Fruit fly (Drosophila melanogaster) whole organism, embryonic: ENCODE measurements around the gene CG6959.

Experiments
- Aef1 ChIP-seq: fragments of 200-800 bp; sonication (Bioruptor generic); IDR thresholded peaks from 3 replicates; pipeline ENCODE4 v1.3.6; 2022; ENCODE audit warnings: missing biosample characterization, missing genetic modification characterization
- Bteb2 ChIP-seq: fragments of 200-800 bp; sonication (Bioruptor generic); optimal IDR thresholded peaks from 2 replicates; lab custom pipeline; 2016; ENCODE audit warnings: missing biosample characterization, missing genetic modification characterization
- CG11723 ChIP-seq: fragments of 200-800 bp; sonication (Bioruptor generic); optimal IDR thresholded peaks from 2 replicates; lab custom pipeline; 2017; ENCODE audit warnings: missing biosample characterization, mild to moderate bottlenecking, missing genetic modification characterization
- CG12071 ChIP-seq: fragments of 200-800 bp; sonication (Bioruptor generic); optimal IDR thresholded peaks from 3 replicates; lab custom pipeline; 2018; ENCODE audit warnings: missing biosample characterization, mild to moderate bottlenecking, missing genetic modification characterization
- CG12219 ChIP-seq: fragments of 200-800 bp; sonication (Bioruptor generic); optimal IDR thresholded peaks from 3 replicates; lab custom pipeline; 2018; ENCODE audit warnings: missing biosample characterization, mild to moderate bottlenecking, missing genetic modification characterization
- CG14014 ChIP-seq: fragments of 200-800 bp; sonication (Bioruptor generic); IDR thresholded peaks from 2 replicates; pipeline ENCODE4 v1.3.6; 2022; ENCODE audit warnings: missing biosample characterization, missing genetic modification characterization
- CG14441 ChIP-seq: fragments of 200-800 bp; sonication (Bioruptor generic); IDR thresholded peaks from 2 replicates; pipeline ENCODE4 v1.3.6; 2022; ENCODE audit warnings: missing biosample characterization, missing genetic modification characterization
- CG14860 ChIP-seq: fragments of 200-800 bp; sonication (Bioruptor generic); IDR thresholded peaks from 3 replicates; pipeline ENCODE4 v1.3.6; 2022; ENCODE audit warnings: missing biosample characterization, missing genetic modification characterization; ENCODE audit not compliant: partially characterized antibody
- CG14965 ChIP-seq: fragments of 200-800 bp; sonication (Bioruptor generic); optimal IDR thresholded peaks from 2 replicates; lab custom pipeline; 2016; ENCODE audit warnings: missing biosample characterization, missing genetic modification characterization, borderline replicate concordance
- CG15011 ChIP-seq: fragments of 200-800 bp; sonication (Bioruptor generic); optimal IDR thresholded peaks from 3 replicates; lab custom pipeline; 2018; ENCODE audit warnings: missing biosample characterization, mild to moderate bottlenecking, missing genetic modification characterization
- CG16815 ChIP-seq: fragments of 200-800 bp; sonication (Bioruptor generic); optimal IDR thresholded peaks from 3 replicates; lab custom pipeline; 2017; ENCODE audit warnings: missing biosample characterization, mild to moderate bottlenecking, missing genetic modification characterization
- CG18476 ChIP-seq: fragments of 200-800 bp; sonication (Bioruptor generic); optimal IDR thresholded peaks from 2 replicates; lab custom pipeline; 2016; ENCODE audit warnings: missing biosample characterization, mild to moderate bottlenecking, missing genetic modification characterization
- CG18764 ChIP-seq: fragments of 200-800 bp; sonication (Bioruptor generic); optimal IDR thresholded peaks from 3 replicates; lab custom pipeline; 2016; ENCODE audit warnings: missing biosample characterization, missing genetic modification characterization
- CG30431 ChIP-seq: fragments of 200-800 bp; sonication (Bioruptor generic); optimal IDR thresholded peaks from 2 replicates; lab custom pipeline; 2017; ENCODE audit warnings: missing biosample characterization, missing genetic modification characterization
- CG3726 ChIP-seq: fragments of 200-800 bp; sonication (Bioruptor generic); IDR thresholded peaks from 3 replicates; pipeline ENCODE4, ENCODE4 v1.3.6; 2022; ENCODE audit warnings: missing biosample characterization, missing genetic modification characterization
- CG6254 ChIP-seq: fragments of 200-800 bp; sonication (Bioruptor generic); optimal IDR thresholded peaks from 3 replicates; lab custom pipeline; 2017; ENCODE audit warnings: mild to moderate bottlenecking, missing biosample characterization, missing genetic modification reagents, missing genetic modification characterization
- CG6654 ChIP-seq: fragments of 200-800 bp; sonication (Bioruptor generic); optimal IDR thresholded peaks from 2 replicates; lab custom pipeline; 2017; ENCODE audit warnings: missing biosample characterization, mild to moderate bottlenecking, missing genetic modification characterization
- CG7556 ChIP-seq: fragments of 200-800 bp; sonication (Bioruptor generic); optimal IDR thresholded peaks from 2 replicates; lab custom pipeline; 2017; ENCODE audit warnings: missing biosample characterization, mild to moderate bottlenecking, missing genetic modification characterization
- CG8089 ChIP-seq: fragments of 200-800 bp; sonication (Bioruptor generic); optimal IDR thresholded peaks from 3 replicates; lab custom pipeline; 2016; ENCODE audit warnings: missing biosample characterization, missing genetic modification characterization
- CG8944 ChIP-seq: fragments of 200-800 bp; sonication (Bioruptor generic); optimal IDR thresholded peaks from 3 replicates; lab custom pipeline; 2016; ENCODE audit warnings: missing biosample characterization, missing genetic modification characterization
- CG9876 ChIP-seq: fragments of 200-800 bp; sonication (Bioruptor generic); optimal IDR thresholded peaks from 2 replicates; lab custom pipeline; 2016; ENCODE audit warnings: missing biosample characterization, missing genetic modification characterization
- D19A ChIP-seq: fragments of 200-800 bp; optimal IDR thresholded peaks from 3 replicates; lab custom pipeline; 2019; ENCODE audit warnings: missing biosample characterization, mild to moderate bottlenecking, missing genetic modification characterization, moderate library complexity
- Dbx ChIP-seq: fragments of 200-800 bp; sonication (Bioruptor generic); IDR thresholded peaks from 3 replicates; pipeline ENCODE4 v1.3.6; 2022; ENCODE audit warnings: missing biosample characterization, missing genetic modification characterization
- Elba2 ChIP-seq: fragments of 200-800 bp; sonication (Bioruptor generic); optimal IDR thresholded peaks from 3 replicates; lab custom pipeline; 2016; ENCODE audit warnings: missing biosample characterization, missing genetic modification characterization
- Fer3 ChIP-seq: fragments of 200-800 bp; sonication (Bioruptor generic); optimal IDR thresholded peaks from 2 replicates; lab custom pipeline; 2018; ENCODE audit warnings: missing biosample characterization, mild to moderate bottlenecking, missing genetic modification characterization, moderate library complexity
- HLHmδ ChIP-seq: fragments of 200-800 bp; sonication (Bioruptor generic); optimal IDR thresholded peaks from 2 replicates; lab custom pipeline; 2018; ENCODE audit warnings: missing biosample characterization, mild to moderate bottlenecking, missing genetic modification characterization, moderate library complexity
- Hr51 ChIP-seq, 2 experiments: fragments of 200-800 bp; sonication (Bioruptor generic); optimal IDR thresholded peaks; 2 replicates in 1 of 2; 3 replicates in 1 of 2; lab custom pipeline; 2016 to 2018; ENCODE audit warnings: missing biosample characterization in 2 of 2, missing genetic modification characterization in 2 of 2, mild to moderate bottlenecking in 1 of 2, moderate library complexity in 1 of 2
- NC2β ChIP-seq: fragments of 200-800 bp; sonication (Bioruptor generic); optimal IDR thresholded peaks from 2 replicates; lab custom pipeline; 2016; ENCODE audit warnings: missing biosample characterization, missing genetic modification characterization
- PHDP ChIP-seq: fragments of 200-800 bp; sonication (Bioruptor generic); optimal IDR thresholded peaks from 3 replicates; lab custom pipeline; 2018; ENCODE audit warnings: missing biosample characterization, mild to moderate bottlenecking, missing genetic modification characterization, moderate library complexity
- ab ChIP-seq: fragments of 200-800 bp; sonication (Bioruptor generic); optimal IDR thresholded peaks from 2 replicates; lab custom pipeline; 2016; ENCODE audit warnings: missing biosample characterization, missing genetic modification characterization
- cad ChIP-seq: fragments of >200 bp; optimal IDR thresholded peaks from 2 replicates; lab custom pipeline; 2017; ENCODE audit warnings: missing biosample characterization, missing genetic modification characterization
- croc ChIP-seq: fragments of 200-800 bp; sonication (Bioruptor generic); conservative IDR thresholded peaks from 3 replicates; pipeline ENCODE4 v1.3.6; 2022; ENCODE audit warnings: missing biosample characterization, missing genetic modification characterization
- da ChIP-seq: fragments of 200-800 bp; sonication (Bioruptor generic); optimal IDR thresholded peaks from 2 replicates; lab custom pipeline; 2016; ENCODE audit warnings: missing biosample characterization, missing genetic modification characterization
- ems ChIP-seq: fragments of 200-800 bp; sonication (Bioruptor generic); optimal IDR thresholded peaks from 3 replicates; lab custom pipeline; 2016; ENCODE audit warnings: missing biosample characterization, missing genetic modification characterization
- ftz-f1 ChIP-seq: fragments of 200-800 bp; sonication (Bioruptor generic); optimal IDR thresholded peaks from 2 replicates; lab custom pipeline; 2016; ENCODE audit warnings: missing biosample characterization, missing genetic modification characterization
- gcm ChIP-seq: fragments of 200-800 bp; sonication (Bioruptor generic); optimal IDR thresholded peaks from 2 replicates; lab custom pipeline; 2019; ENCODE audit warnings: missing biosample characterization, mild to moderate bottlenecking, missing genetic modification characterization, moderate library complexity
- grau ChIP-seq: fragments of 200-800 bp; optimal IDR thresholded peaks from 3 replicates; lab custom pipeline; 2019; ENCODE audit warnings: missing biosample characterization, mild to moderate bottlenecking, missing genetic modification characterization, moderate library complexity
- gsb ChIP-seq: fragments of 200-800 bp; sonication (Bioruptor generic); IDR thresholded peaks from 2 replicates; pipeline ENCODE4 v1.3.6; 2022; ENCODE audit warnings: missing biosample characterization, missing genetic modification characterization
- jigr1 ChIP-seq: fragments of 200-800 bp; sonication (Bioruptor generic); IDR thresholded peaks from 3 replicates; pipeline ENCODE4 v1.3.6; 2022; ENCODE audit warnings: missing biosample characterization, missing genetic modification characterization
- klu ChIP-seq: fragments of 200-800 bp; sonication (Bioruptor generic); IDR thresholded peaks from 2 replicates; pipeline ENCODE4 v1.3.6; 2022; ENCODE audit warnings: missing biosample characterization, missing genetic modification characterization
- lilli ChIP-seq: fragments of 200-800 bp; sonication (Bioruptor generic); optimal IDR thresholded peaks from 3 replicates; lab custom pipeline; 2016; ENCODE audit warnings: missing biosample characterization, missing genetic modification characterization
- mirr ChIP-seq: fragments of 200-800 bp; sonication (Bioruptor generic); optimal IDR thresholded peaks from 3 replicates; lab custom pipeline; 2018; ENCODE audit warnings: missing biosample characterization, mild to moderate bottlenecking, missing genetic modification characterization
- nerfin-2 ChIP-seq: fragments of 200-800 bp; sonication (Bioruptor generic); IDR thresholded peaks from 2 replicates; pipeline ENCODE4 v1.3.6; 2022; ENCODE audit warnings: missing biosample characterization, missing genetic modification characterization; ENCODE audit not compliant: partially characterized antibody
- row ChIP-seq: fragments of 200-800 bp; sonication (Bioruptor generic); IDR thresholded peaks from 3 replicates; pipeline ENCODE4 v1.3.6; 2022; ENCODE audit warnings: missing biosample characterization, missing genetic modification characterization
- sd ChIP-seq: fragments of 200-800 bp; sonication (Bioruptor generic); optimal IDR thresholded peaks from 3 replicates; lab custom pipeline; 2018; ENCODE audit warnings: missing biosample characterization, mild to moderate bottlenecking, missing genetic modification characterization, moderate library complexity
- shn ChIP-seq: fragments of 200-800 bp; sonication (Bioruptor generic); optimal IDR thresholded peaks from 3 replicates; lab custom pipeline; 2016; ENCODE audit warnings: missing biosample characterization, missing genetic modification characterization
- stc ChIP-seq: fragments of 200-800 bp; sonication (Bioruptor generic); IDR thresholded peaks from 2 replicates; pipeline ENCODE4 v1.3.6; 2022; ENCODE audit warnings: missing biosample characterization, missing genetic modification characterization
- sug ChIP-seq: fragments of 200-800 bp; optimal IDR thresholded peaks from 2 replicates; lab custom pipeline; 2019; ENCODE audit warnings: missing biosample characterization, mild to moderate bottlenecking, missing genetic modification characterization, moderate library complexity
- toy ChIP-seq: fragments of 200-800 bp; sonication (Bioruptor generic); IDR thresholded peaks from 2 replicates; pipeline ENCODE4 v1.3.6; 2022; ENCODE audit warnings: missing biosample characterization, missing genetic modification characterization
- wor ChIP-seq: fragments of 200-800 bp; sonication (Bioruptor generic); IDR thresholded peaks from 2 replicates; pipeline ENCODE4 v1.3.6; 2022; ENCODE audit warnings: missing biosample characterization, missing genetic modification characterization
- zf30C ChIP-seq: fragments of 200-800 bp; sonication (Bioruptor generic); optimal IDR thresholded peaks from 3 replicates; lab custom pipeline; 2018; ENCODE audit warnings: missing biosample characterization, mild to moderate bottlenecking, missing genetic modification characterization

The CG6959 gene

DNA sequence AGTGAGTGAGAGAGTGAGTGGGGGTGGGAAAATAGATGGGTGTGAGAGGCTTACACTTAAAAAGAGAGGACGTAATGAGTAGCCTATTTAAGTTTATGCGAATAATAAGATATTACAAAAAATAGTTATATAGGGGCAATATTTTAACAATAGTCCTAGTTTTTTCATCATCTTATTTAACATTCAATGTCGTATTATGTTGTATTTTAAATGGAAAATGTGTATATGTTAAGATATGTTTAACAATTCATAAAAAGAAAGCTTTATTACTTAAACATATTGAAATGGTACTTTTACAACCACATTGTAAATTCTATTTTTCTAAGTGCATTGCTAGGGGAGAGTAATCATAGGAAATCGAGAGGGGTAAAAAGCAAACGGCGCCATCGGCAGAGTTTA, 95.3 kb downstream of the CG6959 start (continued):
- TF ChIP-seq toy (GFP tag; lab: Robert Waterston, UW), result no peak
- TF ChIP-seq ab (GFP tag; lab: Kevin White, UChicago), result no peak
- TF ChIP-seq CG11723, result peak; percentile 27
- no peak for TF ChIP-seq cad (GFP tag; lab: Kevin White, UChicago)
- TF ChIP-seq nerfin-2 (GFP tag; lab: Robert Waterston, UW), result no peak
- TF ChIP-seq jigr1 (GFP tag; lab: Robert Waterston, UW), result no peak
- TF ChIP-seq CG8089 (GFP tag; lab: Kevin White, UChicago), result no peak
- peak; percentile 80 for TF ChIP-seq D19A (tag; lab: Kevin White, UChicago)
- TF ChIP-seq CG14965, result no peak
- no peak for TF ChIP-seq CG9876
- TF ChIP-seq Bteb2 (GFP tag; lab: Kevin White, UChicago), result peak; percentile 25
- TF ChIP-seq CG6254 (GFP tag; lab: Kevin White, UChicago), result peak; percentile 37
- TF ChIP-seq Aef1 (GFP tag; lab: Robert Waterston, UW), result peak; percentile 45; the same call in 1 of the 3 replicates
- peak; percentile 5 for TF ChIP-seq CG18764 (GFP tag; lab: Kevin White, UChicago)
- no peak for TF ChIP-seq CG12071 (GFP tag; lab: Kevin White, UChicago)
- TF ChIP-seq CG14441 (GFP tag; lab: Robert Waterston, UW), result 0 out of 2 replicates have a peak, but pooled peaks have one; percentile 15
- TF ChIP-seq gsb (GFP tag; lab: Robert Waterston, UW), result no peak
- TF ChIP-seq Fer3, result peak; percentile 82
- TF ChIP-seq NC2β (GFP tag; lab: Kevin White, UChicago), result no peak
- peak; percentile 41 for TF ChIP-seq CG18476
- TF ChIP-seq CG6654, result no peak
- peak; percentile 53 for TF ChIP-seq CG16815 (GFP tag; lab: Kevin White, UChicago)
- peak; percentile 44; the same call in 1 of the 3 replicates for TF ChIP-seq Dbx (GFP tag; lab: Robert Waterston, UW)
- TF ChIP-seq PHDP (tag; lab: Kevin White, UChicago), result peak; percentile 80
- no peak for TF ChIP-seq CG3726
- no peak for TF ChIP-seq da (GFP tag; lab: Kevin White, UChicago)
- peak in 1 of 2 experiments; percentile 82 for TF ChIP-seq Hr51 (GFP tag; optimal IDR thresholded peaks at IDR 0.05; lab: Kevin White, UChicago)
- peak; percentile 1 for TF ChIP-seq CG8944 (GFP tag; lab: Kevin White, UChicago)
- TF ChIP-seq CG30431 (GFP tag; lab: Kevin White, UChicago), result no peak
- peak; percentile 77 for TF ChIP-seq row (GFP tag; lab: Robert Waterston, UW)
- peak; percentile 43; the same call in 2 of the 3 replicates for TF ChIP-seq croc (GFP tag; lab: Robert Waterston, UW)
- TF ChIP-seq lilli (GFP tag; lab: Kevin White, UChicago), result peak; percentile 44
- TF ChIP-seq mirr, result no peak
- no peak for TF ChIP-seq Elba2
- peak; percentile 92 for TF ChIP-seq CG7556
- TF ChIP-seq ftz-f1 (GFP tag; lab: Kevin White, UChicago), result no peak
- TF ChIP-seq CG15011 (GFP tag; lab: Kevin White, UChicago), result peak; percentile 66
- peak; percentile 2 for TF ChIP-seq CG12219 (GFP tag; lab: Kevin White, UChicago)
- peak; percentile 4 for TF ChIP-seq sd
- TF ChIP-seq shn (GFP tag; lab: Kevin White, UChicago), result no peak
- peak; percentile 73 for TF ChIP-seq sug (tag; lab: Kevin White, UChicago)
- peak; percentile 94 for TF ChIP-seq zf30C
- no peak for TF ChIP-seq CG14860 (GFP tag; lab: Robert Waterston, UW)
- TF ChIP-seq wor (GFP tag; lab: Robert Waterston, UW), result 0 out of 2 replicates have a peak, but pooled peaks have one; percentile 23
- TF ChIP-seq grau (tag; lab: Kevin White, UChicago), result peak; percentile 86
- no peak for TF ChIP-seq ems (GFP tag; lab: Kevin White, UChicago)
- TF ChIP-seq stc (GFP tag; lab: Robert Waterston, UW), result peak; percentile 56
- peak; percentile 45; the same call in 1 of the 2 replicates for TF ChIP-seq CG14014 (GFP tag; lab: Robert Waterston, UW)
- TF ChIP-seq klu (GFP tag; lab: Robert Waterston, UW), result peak; percentile 24; the same call in 1 of the 2 replicates
- peak; percentile 65 for TF ChIP-seq gcm (GFP tag; lab: Kevin White, UChicago)
- no peak for TF ChIP-seq HLHmδ (GFP tag; lab: Kevin White, UChicago)
